Fruit fly (Drosophila melanogaster) whole organism, embryonic: ENCODE data around the gene CG1463.
A peak's percentile ranks its signal among the peaks of the same experiment; 100 is the strongest.

Source experiments
- CG10543 ChIP-seq: fragments of 200-800 bp; sonication (Bioruptor generic); optimal IDR thresholded peaks from 3 replicates; lab custom pipeline; 2017; ENCODE audit warnings: missing biosample characterization, mild to moderate bottlenecking, missing genetic modification characterization, moderate library complexity
- CG12219 ChIP-seq: fragments of 200-800 bp; sonication (Bioruptor generic); optimal IDR thresholded peaks from 3 replicates; lab custom pipeline; 2018; ENCODE audit warnings: missing biosample characterization, mild to moderate bottlenecking, missing genetic modification characterization
- CG13296 ChIP-seq: fragments of 200-800 bp; sonication (Bioruptor generic); optimal IDR thresholded peaks from 3 replicates; lab custom pipeline; 2018; ENCODE audit warnings: missing biosample characterization, mild to moderate bottlenecking, missing genetic modification characterization
- CG13424 ChIP-seq: fragments of 200-800 bp; sonication (Bioruptor generic); optimal IDR thresholded peaks from 2 replicates; lab custom pipeline; 2019; ENCODE audit warnings: missing biosample characterization, mild to moderate bottlenecking, missing genetic modification characterization, moderate library complexity
- CG13624 ChIP-seq: fragments of 200-800 bp; sonication (Bioruptor generic); optimal IDR thresholded peaks from 2 replicates; lab custom pipeline; 2016; ENCODE audit warnings: missing biosample characterization, missing genetic modification characterization
- CG17186 ChIP-seq: fragments of 200-800 bp; sonication (Bioruptor generic); optimal IDR thresholded peaks from 3 replicates; lab custom pipeline; 2017; ENCODE audit warnings: missing biosample characterization, missing genetic modification reagents, missing genetic modification characterization
- CG17328 ChIP-seq: fragments of 200-800 bp; sonication (Bioruptor generic); IDR thresholded peaks from 2 replicates; pipeline ENCODE4 v1.3.6; 2022; ENCODE audit warnings: missing biosample characterization, missing genetic modification characterization
- CG18764 ChIP-seq: fragments of 200-800 bp; sonication (Bioruptor generic); optimal IDR thresholded peaks from 3 replicates; lab custom pipeline; 2016; ENCODE audit warnings: missing biosample characterization, missing genetic modification characterization
- CG2116 ChIP-seq: fragments of 200-800 bp; sonication (Bioruptor generic); optimal IDR thresholded peaks from 3 replicates; lab custom pipeline; 2018; ENCODE audit warnings: missing biosample characterization, mild to moderate bottlenecking, missing genetic modification characterization
- CG2678 ChIP-seq: fragments of 200-800 bp; sonication (Bioruptor generic); optimal IDR thresholded peaks from 3 replicates; lab custom pipeline; 2019; ENCODE audit warnings: missing biosample characterization, mild to moderate bottlenecking, missing genetic modification characterization, moderate library complexity
- CG4404 ChIP-seq: fragments of 200-800 bp; sonication (Bioruptor generic); IDR thresholded peaks from 2 replicates; pipeline ENCODE4 v1.3.6; 2022; ENCODE audit warnings: missing biosample characterization, missing genetic modification characterization
- CG7963 ChIP-seq: fragments of 200-800 bp; sonication (Bioruptor generic); IDR thresholded peaks from 3 replicates; pipeline ENCODE4 v1.3.6; 2022; ENCODE audit warnings: missing biosample characterization, missing genetic modification characterization; ENCODE audit not compliant: partially characterized antibody
- CG8089 ChIP-seq: fragments of 200-800 bp; sonication (Bioruptor generic); optimal IDR thresholded peaks from 3 replicates; lab custom pipeline; 2016; ENCODE audit warnings: missing biosample characterization, missing genetic modification characterization
- CG9215 ChIP-seq: fragments of 200-800 bp; sonication (Bioruptor generic); IDR thresholded peaks from 2 replicates; pipeline ENCODE4 v1.3.6; 2022; ENCODE audit warnings: missing biosample characterization, missing genetic modification characterization
- CG9437 ChIP-seq: fragments of 200-800 bp; sonication (Bioruptor generic); optimal IDR thresholded peaks from 2 replicates; lab custom pipeline; 2018; ENCODE audit warnings: missing biosample characterization, mild to moderate bottlenecking, missing genetic modification characterization
- Dfd ChIP-seq, 2 experiments: fragments of >200 bp; optimal IDR thresholded peaks; 2 replicates each; lab custom pipeline; 2017; ENCODE audit warnings: missing biosample characterization in 2 of 2, missing genetic modification characterization in 2 of 2
- Dref ChIP-seq: fragments of 200-800 bp; sonication (Bioruptor generic); IDR thresholded peaks from 2 replicates; pipeline ENCODE4 v1.3.6; 2022; ENCODE audit warnings: missing biosample characterization, missing genetic modification characterization
- Hr51 ChIP-seq, 2 experiments: fragments of 200-800 bp; sonication (Bioruptor generic); optimal IDR thresholded peaks; 2 replicates in 1 of 2; 3 replicates in 1 of 2; lab custom pipeline; 2016 to 2018; ENCODE audit warnings: missing biosample characterization in 2 of 2, missing genetic modification characterization in 2 of 2, mild to moderate bottlenecking in 1 of 2, moderate library complexity in 1 of 2
- Kr ChIP-seq: fragments of 200-800 bp; sonication (Bioruptor generic); optimal IDR thresholded peaks from 2 replicates; lab custom pipeline; 2017; ENCODE audit warnings: missing biosample characterization, mild to moderate bottlenecking, missing genetic modification characterization
- NK7.1 ChIP-seq: fragments of 200-800 bp; sonication (Bioruptor generic); optimal IDR thresholded peaks from 3 replicates; lab custom pipeline; 2016; ENCODE audit warnings: missing biosample characterization, missing genetic modification characterization
- Optix ChIP-seq: fragments of 200-800 bp; sonication (Bioruptor generic); IDR thresholded peaks from 3 replicates; pipeline ENCODE4 v1.3.6; 2022; ENCODE audit warnings: missing biosample characterization, missing genetic modification characterization
- Poxn ChIP-seq: fragments of 200-800 bp; sonication (Bioruptor generic); IDR thresholded peaks from 2 replicates; pipeline ENCODE4 v1.3.6; 2022; ENCODE audit warnings: missing biosample characterization, missing genetic modification characterization
- Spps ChIP-seq: fragments of 200-800 bp; sonication (Bioruptor generic); optimal IDR thresholded peaks from 2 replicates; lab custom pipeline; 2018; ENCODE audit warnings: missing biosample characterization, mild to moderate bottlenecking, missing genetic modification characterization
- Ssrp ChIP-seq: fragments of 200-800 bp; sonication (Bioruptor generic); optimal IDR thresholded peaks from 2 replicates; lab custom pipeline; 2018; ENCODE audit warnings: missing biosample characterization, mild to moderate bottlenecking, missing genetic modification characterization, moderate library complexity
- TFAM ChIP-seq: fragments of 200-800 bp; sonication (Bioruptor generic); optimal IDR thresholded peaks from 2 replicates; lab custom pipeline; 2017; ENCODE audit warnings: missing biosample characterization, missing genetic modification characterization, inconsistent platforms
- Taf1 ChIP-seq: fragments of 200-800 bp; sonication (Bioruptor generic); IDR thresholded peaks from 2 replicates; pipeline ENCODE4 v1.3.6; 2022; ENCODE audit warnings: missing biosample characterization, missing genetic modification characterization
- cg ChIP-seq: fragments of 200-800 bp; sonication (Bioruptor generic); optimal IDR thresholded peaks from 3 replicates; lab custom pipeline; 2019; ENCODE audit warnings: missing biosample characterization, mild to moderate bottlenecking, missing genetic modification characterization, moderate library complexity
- chinmo ChIP-seq: fragments of 200-800 bp; sonication (Bioruptor generic); IDR thresholded peaks from 4 replicates; pipeline ENCODE4 v1.3.6; 2022; ENCODE audit warnings: missing biosample characterization, missing genetic modification characterization; ENCODE audit not compliant: partially characterized antibody
- chn ChIP-seq: fragments of 200-800 bp; sonication (Bioruptor generic); optimal IDR thresholded peaks from 2 replicates; lab custom pipeline; 2016; ENCODE audit warnings: missing biosample characterization, missing genetic modification characterization
- ci ChIP-seq: fragments of 200-800 bp; sonication (Bioruptor generic); IDR thresholded peaks from 3 replicates; pipeline ENCODE4 v1.3.6; 2022; ENCODE audit warnings: missing biosample characterization, missing genetic modification characterization
- corto ChIP-seq: fragments of 200-800 bp; sonication (Bioruptor generic); optimal IDR thresholded peaks from 2 replicates; lab custom pipeline; 2016; ENCODE audit warnings: missing biosample characterization, mild to moderate bottlenecking, missing genetic modification characterization, moderate library complexity
- dpn ChIP-seq, 2 experiments: fragments of 200-800 bp; sonication (Bioruptor generic); optimal IDR thresholded peaks; 3 replicates each; lab custom pipeline; 2016; ENCODE audit warnings: missing biosample characterization in 2 of 2, missing genetic modification characterization in 2 of 2
- fru ChIP-seq: fragments of >200 bp; optimal IDR thresholded peaks from 2 replicates; lab custom pipeline; 2017
- gcm ChIP-seq: fragments of 200-800 bp; sonication (Bioruptor generic); optimal IDR thresholded peaks from 2 replicates; lab custom pipeline; 2019; ENCODE audit warnings: missing biosample characterization, mild to moderate bottlenecking, missing genetic modification characterization, moderate library complexity
- gsb ChIP-seq: fragments of 200-800 bp; sonication (Bioruptor generic); IDR thresholded peaks from 2 replicates; pipeline ENCODE4 v1.3.6; 2022; ENCODE audit warnings: missing biosample characterization, missing genetic modification characterization
- hkb ChIP-seq, 2 experiments: fragments of 200-800 bp in 1 of 2; fragments of >200 bp in 1 of 2; sonication (Bioruptor generic) in 1 of 2; IDR thresholded peaks in 1 of 2; optimal IDR thresholded peaks in 1 of 2; 2 replicates each; pipeline versions ENCODE4 v1.3.6 to Lab custom; 2017 to 2022; ENCODE audit warnings: missing biosample characterization in 1 of 2, missing genetic modification characterization in 1 of 2
- insv ChIP-seq, 2 experiments: fragments of 200-800 bp; sonication (Bioruptor generic); optimal IDR thresholded peaks; 3 replicates each; lab custom pipeline; 2016 to 2018; ENCODE audit warnings: missing biosample characterization in 2 of 2, missing genetic modification characterization in 2 of 2
- jumu ChIP-seq: fragments of 200-800 bp; sonication (Bioruptor generic); optimal IDR thresholded peaks from 3 replicates; lab custom pipeline; 2016; ENCODE audit warnings: missing biosample characterization, missing genetic modification characterization
- knrl ChIP-seq: fragments of 200-800 bp; sonication (Bioruptor generic); IDR thresholded peaks from 3 replicates; pipeline ENCODE4 v1.3.6; 2022; ENCODE audit warnings: missing biosample characterization, missing genetic modification characterization; ENCODE audit not compliant: partially characterized antibody
- lbe ChIP-seq: fragments of 200-800 bp; sonication (Bioruptor generic); optimal IDR thresholded peaks from 2 replicates; lab custom pipeline; 2016; ENCODE audit warnings: missing biosample characterization, mild to moderate bottlenecking, missing genetic modification characterization
- nerfin-1 ChIP-seq: fragments of 200-800 bp; sonication (Bioruptor generic); optimal IDR thresholded peaks from 3 replicates; lab custom pipeline; 2019; ENCODE audit warnings: missing biosample characterization, mild to moderate bottlenecking, missing genetic modification characterization, moderate library complexity
- nerfin-2 ChIP-seq: fragments of 200-800 bp; sonication (Bioruptor generic); IDR thresholded peaks from 2 replicates; pipeline ENCODE4 v1.3.6; 2022; ENCODE audit warnings: missing biosample characterization, missing genetic modification characterization; ENCODE audit not compliant: partially characterized antibody
- p53 ChIP-seq: fragments of 200-800 bp; sonication (Bioruptor generic); optimal IDR thresholded peaks from 2 replicates; lab custom pipeline; 2016; ENCODE audit warnings: missing biosample characterization, missing genetic modification characterization
- peb ChIP-seq: fragments of 200-800 bp; sonication (Bioruptor generic); IDR thresholded peaks from 2 replicates; pipeline ENCODE4 v1.3.6; 2022; ENCODE audit warnings: missing biosample characterization, missing genetic modification characterization
- phol ChIP-seq: fragments of 200-800 bp; sonication (Bioruptor generic); optimal IDR thresholded peaks from 3 replicates; lab custom pipeline; 2018; ENCODE audit warnings: missing biosample characterization, mild to moderate bottlenecking, missing genetic modification characterization, moderate library complexity
- sens ChIP-seq: fragments of 200-800 bp; sonication (Bioruptor generic); peaks from one replicate; lab custom pipeline; 2016; ENCODE audit warnings: missing biosample characterization, missing genetic modification characterization
- stwl ChIP-seq: fragments of 200-800 bp; sonication (Bioruptor generic); optimal IDR thresholded peaks from 3 replicates; lab custom pipeline; 2018; ENCODE audit warnings: missing biosample characterization, mild to moderate bottlenecking, missing genetic modification characterization, moderate library complexity
- trh ChIP-seq: fragments of 200-800 bp; sonication (Bioruptor generic); optimal IDR thresholded peaks from 2 replicates; lab custom pipeline; 2016; ENCODE audit warnings: missing biosample characterization, missing genetic modification characterization
- wek ChIP-seq: fragments of 200-800 bp; sonication (Bioruptor generic); optimal IDR thresholded peaks from 3 replicates; lab custom pipeline; 2018; ENCODE audit warnings: missing biosample characterization, mild to moderate bottlenecking, missing genetic modification characterization, moderate library complexity

CG1463 gene

DNA sequence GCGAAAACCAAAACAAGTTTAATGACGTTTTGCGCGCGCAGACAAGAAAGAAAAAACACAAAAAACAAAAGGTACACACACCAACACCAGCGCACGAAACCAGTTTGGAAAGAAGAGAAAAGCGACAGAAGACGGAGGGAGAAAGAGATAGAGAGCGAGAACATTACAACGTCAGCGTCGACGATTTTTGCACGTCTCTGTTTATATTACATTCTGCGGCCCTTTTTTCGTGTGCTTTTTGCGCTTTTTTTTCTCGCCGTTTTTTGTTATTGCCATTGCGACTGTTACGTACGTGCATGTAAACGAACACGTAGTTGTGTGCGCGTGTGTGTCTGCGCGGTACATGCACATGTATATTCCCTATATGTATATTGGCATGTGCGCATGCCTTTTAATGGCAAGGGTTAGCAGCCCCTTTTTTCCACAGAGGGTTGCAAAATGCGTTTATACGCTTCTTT, 31.4 kb downstream of the CG1463 start (continued):
- TF ChIP-seq Kr (peak; percentile 93), corto (peak; percentile 13), lbe (GFP tag; lab: Kevin White, UChicago) (peak; percentile 41), chn (GFP tag; lab: Kevin White, UChicago) (no peak), chinmo (peak; percentile 85; the same call in 3 of the 4 replicates)

DNA sequence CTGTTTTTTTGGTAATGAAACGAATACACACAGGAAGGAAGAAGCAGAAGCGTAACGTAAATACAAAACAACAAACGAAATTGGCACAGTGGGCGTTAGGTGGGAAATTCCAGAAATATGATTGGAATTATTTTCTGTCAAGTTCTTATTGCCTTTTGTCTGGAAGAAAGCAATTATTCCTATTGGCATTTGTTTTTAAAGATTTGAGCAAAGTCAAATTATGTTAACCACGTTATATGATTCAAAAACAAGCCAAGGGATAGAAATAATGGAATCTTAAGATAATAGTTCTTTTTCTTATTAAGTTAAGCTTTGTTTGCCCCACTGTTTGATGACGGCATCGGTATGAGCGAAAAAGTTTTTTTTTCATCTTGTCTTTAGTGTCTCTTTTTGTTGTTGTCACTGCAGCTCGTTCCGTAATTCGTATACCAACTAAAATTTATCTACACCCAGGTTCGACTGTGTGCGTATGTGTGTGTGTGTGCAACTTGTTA, 31.9 kb downstream of the CG1463 start:
- TF ChIP-seq fru: no peak
- peak; percentile 83 for TF ChIP-seq Optix (GFP tag; lab: Robert Waterston, UW)
- no peak for TF ChIP-seq nerfin-2
- peak; percentile 92 to 98 for TF ChIP-seq Hr51 (GFP tag; optimal IDR thresholded peaks at IDR 0.05; lab: Kevin White, UChicago)
- peak; percentile 88 for TF ChIP-seq sens
- peak; percentile 85 for TF ChIP-seq CG18764 (GFP tag; lab: Kevin White, UChicago)
- peak; percentile 77 to 95 for TF ChIP-seq dpn (GFP tag; optimal IDR thresholded peaks at IDR 0.05; lab: Kevin White, UChicago)
- TF ChIP-seq insv (GFP tag; optimal IDR thresholded peaks at IDR 0.05; lab: Kevin White, UChicago): peak; percentile 42 to 72
- peak; percentile 97 for TF ChIP-seq CG13624 (GFP tag; lab: Kevin White, UChicago)
- TF ChIP-seq p53 (GFP tag; lab: Kevin White, UChicago): peak; percentile 84
- peak; percentile 93 for TF ChIP-seq CG12219 (GFP tag; lab: Kevin White, UChicago)
- peak; percentile 81 for TF ChIP-seq CG17186 (GFP tag; lab: Kevin White, UChicago)
- TF ChIP-seq TFAM (GFP tag; lab: Kevin White, UChicago): peak; percentile 70
- TF ChIP-seq gcm: peak; percentile 90
- no peak for TF ChIP-seq CG7963 (GFP tag; lab: Robert Waterston, UW)
- TF ChIP-seq CG13424: peak; percentile 96
- TF ChIP-seq Ssrp (tag; lab: Kevin White, UChicago): peak; percentile 94
- peak; percentile 89 for TF ChIP-seq ci (GFP tag; lab: Robert Waterston, UW)
- peak; percentile 95 for TF ChIP-seq CG10543 (GFP tag; lab: Kevin White, UChicago)
- peak; percentile 88 for TF ChIP-seq Taf1 (GFP tag; lab: Robert Waterston, UW)
- peak; percentile 88 for TF ChIP-seq gsb (GFP tag; lab: Robert Waterston, UW)
- peak; percentile 92 for TF ChIP-seq jumu (GFP tag; lab: Kevin White, UChicago)
- TF ChIP-seq Spps: peak; percentile 79
- TF ChIP-seq hkb (optimal IDR thresholded peaks at IDR 0.05; lab: Kevin White, UChicago): no peak
- peak; percentile 95 for TF ChIP-seq hkb (GFP tag; IDR thresholded peaks at IDR 0.05; lab: Robert Waterston, UW)
- peak; percentile 83 for TF ChIP-seq nerfin-1 (tag; lab: Kevin White, UChicago)
- peak; percentile 96 for TF ChIP-seq CG13296 (GFP tag; lab: Kevin White, UChicago)
- peak; percentile 87 for TF ChIP-seq CG17328
- peak; percentile 84 for TF ChIP-seq CG4404 (GFP tag; lab: Robert Waterston, UW)
- TF ChIP-seq knrl (GFP tag; lab: Robert Waterston, UW): no peak
- no peak for TF ChIP-seq Dfd (GFP tag; optimal IDR thresholded peaks at IDR 0.05; lab: Kevin White, UChicago)
- TF ChIP-seq peb: peak; percentile 76
- peak; percentile 95 for TF ChIP-seq phol (tag; lab: Kevin White, UChicago)
- peak; percentile 98 for TF ChIP-seq CG2678 (tag; lab: Kevin White, UChicago)
- TF ChIP-seq Dref (GFP tag; lab: Robert Waterston, UW): no peak
- peak; percentile 68 for TF ChIP-seq wek (GFP tag; lab: Kevin White, UChicago)
- no peak for TF ChIP-seq stwl (tag; lab: Kevin White, UChicago)
- TF ChIP-seq CG2116: peak; percentile 79
- TF ChIP-seq CG9215 (GFP tag; lab: Robert Waterston, UW): peak; percentile 93
- TF ChIP-seq cg: no peak
- TF ChIP-seq NK7.1 (GFP tag; lab: Kevin White, UChicago): peak; percentile 92
- TF ChIP-seq Poxn (GFP tag; lab: Robert Waterston, UW): peak; percentile 68; the same call in 1 of the 2 replicates
- TF ChIP-seq trh (GFP tag; lab: Kevin White, UChicago): peak; percentile 88
- TF ChIP-seq CG8089: peak; percentile 92
- TF ChIP-seq CG9437: peak; percentile 93
